Fruit fly (Drosophila melanogaster) S2 (cell line): ENCODE measurements around the gene CG13627.

Source experiments
- CG8478 ChIP-seq: fragments of >200 bp; optimal IDR thresholded peaks from 2 replicates; lab custom pipeline; 2018
- CTCF ChIP-seq, 2 experiments: fragments of >200 bp; optimal IDR thresholded peaks; 2 replicates each; lab custom pipeline; 2018

Gene CG13627

dm6 chr3R:24712375-24712830, at the start of gene CG13627, which contains the start of gene CG46316:
Gene CG13627, plus strand, starts transcription at chr3R:24712780.
Gene CG46316, plus strand, starts transcription at chr3R:24712780.
- no peak for TF ChIP-seq CTCF (optimal IDR thresholded peaks at IDR 0.05; lab: Kevin White, UChicago)
- no peak for TF ChIP-seq CG8478 (lab: Kevin White, UChicago)

- no peak for TF ChIP-seq CTCF (optimal IDR thresholded peaks at IDR 0.05; lab: Kevin White, UChicago)
- no peak for TF ChIP-seq CG8478 (lab: Kevin White, UChicago)
Measured at dm6 chr3R:24663044-24663443, 49.5 kb upstream of the CG13627 start.

dm6 chr3R:24667538-24668207, 44.9 kb upstream of the CG13627 start:
- no peak for TF ChIP-seq CG8478 (lab: Kevin White, UChicago)
- TF ChIP-seq CTCF (optimal IDR thresholded peaks at IDR 0.05; lab: Kevin White, UChicago), result no peak

- no peak for TF ChIP-seq CTCF (optimal IDR thresholded peaks at IDR 0.05; lab: Kevin White, UChicago)
Measured at dm6 chr3R:24671662-24672061, 40.9 kb upstream of the CG13627 start.

- TF ChIP-seq CTCF (optimal IDR thresholded peaks at IDR 0.05; lab: Kevin White, UChicago) (no peak), CG8478 (lab: Kevin White, UChicago) (no peak)
Measured at dm6 chr3R:24692863-24693262, 19.7 kb upstream of the CG13627 start.

- TF ChIP-seq CG8478 (lab: Kevin White, UChicago) (no peak), CTCF (optimal IDR thresholded peaks at IDR 0.05; lab: Kevin White, UChicago) (no peak)
Measured at dm6 chr3R:24699309-24699708, 13.3 kb upstream of the CG13627 start.

- TF ChIP-seq CG8478 (lab: Kevin White, UChicago), result no peak
- no peak for TF ChIP-seq CTCF (optimal IDR thresholded peaks at IDR 0.05; lab: Kevin White, UChicago)
Measured at dm6 chr3R:24717289-24717688, 4.7 kb downstream of the CG13627 start, which contains the start of gene Polr2L. Gene Polr2L, plus strand, starts transcription at chr3R:24717511.

dm6 chr3R:24719314-24720290, 7.0 kb downstream of the CG13627 start, which contains the start of the genes CG13630 and tok:
Gene CG13630, minus strand, starts transcription at chr3R:24719364.
Gene tok, plus strand, starts transcription at chr3R:24719697.
- TF ChIP-seq CTCF (optimal IDR thresholded peaks at IDR 0.05; lab: Kevin White, UChicago) (no peak), CG8478 (lab: Kevin White, UChicago) (no peak)

- no peak for TF ChIP-seq CG8478 (lab: Kevin White, UChicago)
- no peak for TF ChIP-seq CTCF (optimal IDR thresholded peaks at IDR 0.05; lab: Kevin White, UChicago)
Measured at dm6 chr3R:24720459-24721370, 8.1 kb downstream of the CG13627 start.

dm6 chr3R:24726347-24726891, 13.8 kb downstream of the CG13627 start:
- no peak for TF ChIP-seq CTCF (optimal IDR thresholded peaks at IDR 0.05; lab: Kevin White, UChicago)
- TF ChIP-seq CG8478 (lab: Kevin White, UChicago), result no peak

- TF ChIP-seq CG8478 (lab: Kevin White, UChicago) (no peak), CTCF (optimal IDR thresholded peaks at IDR 0.05; lab: Kevin White, UChicago) (no peak)
Measured at dm6 chr3R:24727038-24727437, 14.5 kb downstream of the CG13627 start.

- TF ChIP-seq CTCF (optimal IDR thresholded peaks at IDR 0.05; lab: Kevin White, UChicago) (no peak), CG8478 (lab: Kevin White, UChicago) (no peak)
Measured at dm6 chr3R:24749055-24749992, 36.7 kb downstream of the CG13627 start, which contains the start of gene tld. Gene tld, plus strand, starts transcription at chr3R:24749731.
